Fruit fly (Drosophila melanogaster) whole organism, larva: Measurements from ENCODE around the gene Vha16-5.

Experiments used
- noc ChIP-seq: fragments of 200-800 bp; sonication (Bioruptor generic); optimal IDR thresholded peaks from 3 replicates; lab custom pipeline; 2019; ENCODE audit warnings: missing biosample characterization, mild to moderate bottlenecking, missing genetic modification characterization, moderate library complexity

Vha16-5 gene

DNA sequence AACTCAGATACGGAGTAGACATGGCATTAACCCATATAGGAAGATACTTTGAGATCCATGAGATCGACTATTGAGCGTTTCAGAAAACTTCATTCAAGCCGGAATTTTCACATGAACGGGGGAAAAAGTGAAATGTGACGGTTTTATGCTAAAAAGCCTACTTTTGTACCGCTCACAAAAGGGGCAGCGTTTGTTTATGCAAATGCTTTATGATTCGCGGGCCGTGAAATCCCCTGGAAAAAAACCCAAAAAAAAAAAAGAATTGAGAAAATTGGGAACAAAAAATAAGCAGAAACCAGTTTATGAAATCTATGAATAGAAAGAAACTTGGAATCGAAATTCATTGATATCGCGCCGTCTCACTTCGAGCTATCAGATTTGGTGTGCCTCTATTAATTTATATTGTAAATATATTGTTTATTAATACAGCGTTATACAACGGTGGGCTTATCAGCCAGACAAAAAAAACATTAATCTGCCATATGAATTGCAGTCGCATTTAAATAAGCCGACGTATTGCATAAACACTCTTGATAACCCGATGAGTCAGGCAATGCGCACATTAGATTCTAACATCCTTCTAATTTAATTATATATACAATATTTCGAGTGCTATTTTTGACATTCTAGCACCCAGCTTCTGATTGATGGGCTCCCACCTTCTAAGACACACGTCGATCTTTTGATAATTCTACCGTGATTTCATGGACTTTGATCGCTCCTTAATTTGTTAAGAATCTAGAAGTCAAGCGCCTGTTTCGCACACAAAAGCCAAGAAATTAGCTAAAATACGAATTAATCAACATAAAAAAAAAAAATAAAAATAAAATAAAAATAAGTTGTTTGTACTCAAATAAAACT is 13.0 kb upstream of the Vha16-5 start:
- TF ChIP-seq noc (tag; lab: Kevin White, UChicago): no peak

DNA sequence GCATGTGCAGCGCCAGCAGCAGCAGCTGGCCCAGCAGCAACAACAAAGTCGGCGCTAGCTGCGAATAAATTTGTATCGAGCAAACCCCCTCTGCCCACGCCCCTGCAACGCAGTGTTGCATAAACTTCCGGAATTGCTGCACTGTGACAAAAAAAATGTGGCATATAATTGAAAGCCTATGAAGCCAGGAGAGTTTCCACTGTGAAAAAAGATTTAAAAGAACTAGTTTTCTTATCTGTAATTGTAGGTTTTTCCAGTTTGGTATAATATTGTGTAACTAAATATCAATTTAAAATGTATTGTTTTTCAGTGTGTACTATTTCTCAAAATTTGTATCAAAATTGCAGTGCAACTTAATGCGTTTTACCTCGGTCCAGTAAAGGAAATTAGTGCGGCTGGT is 11.4 kb upstream of the Vha16-5 start:
- no peak for TF ChIP-seq noc (tag; lab: Kevin White, UChicago)

- no peak for TF ChIP-seq noc (tag; lab: Kevin White, UChicago)
These were observed 6.9 kb upstream of the Vha16-5 start, which contains the start of gene CG6729 for dm6 chr2L:10743714-10744113. CG6729 (minus strand) TSS chr2L:10743935.

DNA sequence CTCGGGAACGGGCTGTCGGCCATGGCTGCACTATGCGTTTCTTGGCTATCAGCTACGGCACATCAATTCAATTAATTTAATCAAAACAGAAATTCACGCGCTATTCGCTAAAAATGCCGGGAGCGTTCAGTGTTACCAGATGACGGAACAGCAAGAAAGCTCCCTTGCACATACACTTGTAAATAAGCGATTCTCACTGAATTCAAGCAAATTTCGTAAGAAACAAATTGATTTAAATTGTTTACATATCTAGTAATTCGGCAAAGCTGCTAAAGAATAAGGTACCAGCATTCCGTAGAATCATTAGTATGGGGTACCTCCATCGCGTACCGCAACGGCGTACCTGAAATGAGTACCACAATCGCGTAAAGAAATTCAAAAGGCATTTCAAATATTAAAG is 920 bp downstream of the Vha16-5 start, which contains the start of gene Nup107:
Gene Nup107, minus strand, starts transcription at position 149 of the 400 bp plus-strand sequence.
- TF ChIP-seq noc (tag; lab: Kevin White, UChicago): no peak

DNA sequence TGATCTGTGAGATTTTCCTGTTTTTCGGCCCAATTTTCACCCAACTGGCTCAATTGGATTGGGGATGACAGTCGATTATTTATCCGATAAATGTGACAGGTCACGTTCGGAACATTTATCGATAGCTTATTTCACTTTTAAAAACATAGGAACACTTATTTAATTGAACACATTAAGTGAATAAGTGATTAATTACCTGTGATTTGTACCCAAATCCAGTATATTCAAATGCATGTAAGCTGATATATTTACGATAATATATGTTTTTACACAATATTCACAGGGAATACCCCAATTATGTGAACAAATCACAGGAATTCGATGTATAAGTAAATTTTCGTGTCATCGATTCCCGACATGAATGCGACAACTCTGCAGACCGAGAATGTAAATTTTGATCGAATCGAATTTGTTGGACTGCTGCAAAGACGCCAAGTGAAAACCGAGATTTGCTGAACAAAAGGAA is 4.5 kb downstream of the Vha16-5 start, which contains the start of the genes EMC3 and Dpy-30L1:
Gene EMC3, minus strand, starts transcription at position 81 of the 466 bp plus-strand sequence.
Gene Dpy-30L1, plus strand, starts transcription at position 311 of the 466 bp plus-strand sequence.
- no peak for TF ChIP-seq noc (tag; lab: Kevin White, UChicago)

- no peak for TF ChIP-seq noc (tag; lab: Kevin White, UChicago)
These were observed 6.9 kb downstream of the Vha16-5 start, which contains the start of gene CG17118 for dm6 chr2L:10729955-10730354. CG17118 (plus strand) TSS chr2L:10730255.

DNA sequence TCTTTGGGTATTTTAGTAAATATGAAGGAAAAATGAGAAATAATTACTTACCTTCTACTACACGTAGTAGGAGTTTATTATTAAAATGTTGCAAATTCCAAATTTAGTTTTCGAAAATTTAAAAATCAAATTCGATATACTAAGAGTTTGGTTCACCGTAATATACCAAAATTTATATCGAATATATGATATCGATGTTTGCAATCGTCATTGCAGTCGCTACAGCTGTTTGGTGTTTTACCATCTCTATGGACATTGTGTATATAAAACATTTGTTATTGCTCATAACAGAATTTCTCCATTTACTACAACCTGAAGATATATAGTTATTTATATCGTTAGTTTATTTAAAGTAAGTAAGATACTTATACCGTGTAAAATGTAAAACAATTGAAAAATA is 8.1 kb downstream of the Vha16-5 start, which contains the start of gene CG6443:
Gene CG6443, plus strand, starts transcription at position 228 of the 400 bp plus-strand sequence.
- no peak for TF ChIP-seq noc (tag; lab: Kevin White, UChicago)

- no peak for TF ChIP-seq noc (tag; lab: Kevin White, UChicago)
These were observed 12.9 kb downstream of the Vha16-5 start, which contains the start of gene CG6431 for dm6 chr2L:10723903-10724302. CG6431 (plus strand) TSS chr2L:10724203.

DNA sequence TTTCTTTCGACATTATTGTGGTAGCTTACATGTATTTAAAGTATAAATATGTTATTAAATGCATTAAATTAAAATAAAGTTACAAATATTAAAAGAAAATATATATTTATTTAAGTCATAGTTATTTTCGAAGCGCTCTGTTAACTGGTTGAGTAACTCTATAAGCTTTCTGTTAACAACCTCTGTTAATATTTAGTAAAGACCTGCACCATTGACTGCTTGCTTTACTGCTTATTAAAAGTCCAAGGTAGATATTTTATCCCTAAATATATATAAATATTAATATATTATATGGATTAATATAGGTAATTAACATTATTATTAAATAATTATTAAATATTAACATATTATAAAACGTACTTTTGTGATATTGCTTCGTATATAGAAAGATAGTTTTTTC is 15.3 kb downstream of the Vha16-5 start:
- TF ChIP-seq noc (tag; lab: Kevin White, UChicago): no peak

- no peak for TF ChIP-seq noc (tag; lab: Kevin White, UChicago)
These were observed 25.6 kb downstream of the Vha16-5 start for dm6 chr2L:10711221-10711620.

DNA sequence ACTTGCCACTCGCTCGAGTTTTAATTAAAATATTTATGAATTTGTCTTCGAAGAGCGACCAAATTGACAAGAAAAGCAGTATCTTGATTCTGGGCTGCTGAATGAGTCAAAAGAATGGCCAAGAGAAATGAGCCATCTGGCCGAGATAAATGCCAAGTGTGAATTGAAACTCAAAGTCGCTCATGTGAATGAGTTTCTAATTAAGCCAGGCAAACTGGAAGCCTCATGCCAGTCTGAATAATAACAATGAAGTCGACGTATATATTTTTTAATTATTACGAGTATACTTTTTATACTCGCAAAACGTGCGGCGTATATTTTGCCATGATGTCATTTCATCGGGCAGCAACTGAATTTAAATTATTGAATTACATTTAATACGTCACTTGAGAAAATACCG is 27.5 kb downstream of the Vha16-5 start, which contains the start of gene Lip2:
Gene Lip2, minus strand, starts transcription at position 101 of the 400 bp plus-strand sequence.
- no peak for TF ChIP-seq noc (tag; lab: Kevin White, UChicago)

DNA sequence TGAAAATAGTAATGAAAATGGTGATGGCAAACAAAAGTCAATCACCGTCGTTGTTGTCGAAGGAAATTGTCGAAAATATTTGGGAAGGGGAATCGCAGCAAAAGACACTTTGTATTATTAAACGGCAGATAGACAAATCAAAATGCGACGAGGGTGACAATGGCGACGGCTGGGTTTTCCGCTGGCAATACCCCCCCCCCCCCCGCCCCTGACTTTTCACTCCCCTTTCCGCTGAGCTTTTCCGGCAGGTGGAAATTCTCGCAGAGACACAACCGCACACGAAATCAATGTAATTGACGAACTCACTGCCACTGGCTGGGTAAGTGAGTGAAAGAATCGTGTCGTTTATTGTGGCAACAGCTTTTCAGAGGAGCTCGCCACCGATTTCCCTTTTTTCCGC is 28.8 kb downstream of the Vha16-5 start:
- no peak for TF ChIP-seq noc (tag; lab: Kevin White, UChicago)

DNA sequence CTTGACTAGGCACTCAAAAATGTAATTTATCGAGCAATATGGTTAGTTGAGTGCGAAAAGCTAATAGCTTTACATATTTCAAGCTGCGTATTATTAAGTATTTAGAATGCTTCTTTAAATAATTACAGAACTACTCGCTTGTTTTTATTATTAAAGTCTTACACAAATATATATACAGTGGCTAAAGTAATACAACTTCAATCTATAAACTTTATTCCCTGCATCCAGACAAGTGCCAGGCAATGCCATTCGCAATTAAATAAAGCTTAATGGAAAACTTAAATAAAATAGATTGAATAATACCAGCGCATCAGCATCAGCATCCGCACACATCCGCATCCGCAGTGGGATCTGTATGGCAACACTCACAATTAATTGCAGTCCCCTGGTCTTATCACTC is 30.6 kb downstream of the Vha16-5 start:
- no peak for TF ChIP-seq noc (tag; lab: Kevin White, UChicago)

dm6 chr2L:10704425-10704824 is 32.4 kb downstream of the Vha16-5 start:
- no peak for TF ChIP-seq noc (tag; lab: Kevin White, UChicago)

- TF ChIP-seq noc (tag; lab: Kevin White, UChicago): peak; percentile 92
These were observed 33.6 kb downstream of the Vha16-5 start, which contains the start of gene CG6415 for dm6 chr2L:10703281-10703680. CG6415 (plus strand) TSS chr2L:10703621.

dm6 chr2L:10701499-10702062 is 35.3 kb downstream of the Vha16-5 start, which contains the start of gene Lip1:
Lip1 (minus strand) TSS chr2L:10701544.
- TF ChIP-seq noc (tag; lab: Kevin White, UChicago): no peak
